Worm (Caenorhabditis elegans): ENCODE measurements around the gene Y6E2A.7.

The Y6E2A.7 gene

DNA sequence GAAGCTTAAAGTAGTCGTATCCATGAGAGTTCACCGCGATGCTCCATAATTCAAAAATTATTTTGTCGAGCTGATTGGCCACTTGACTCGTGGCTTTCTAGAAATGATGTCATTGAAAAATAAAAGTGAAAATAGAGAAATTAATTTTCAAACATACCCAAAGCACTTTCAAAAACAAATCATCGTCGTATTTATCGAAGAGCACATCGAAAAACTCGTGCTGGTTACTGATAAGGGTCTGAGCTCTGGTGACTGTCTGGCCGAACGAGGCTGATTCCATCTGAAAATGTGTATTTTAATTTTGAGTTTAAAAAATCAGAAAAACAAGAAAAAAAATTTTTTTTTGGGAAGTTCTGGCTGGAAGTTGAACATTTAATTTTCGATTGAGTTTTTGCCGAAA is 7.3 kb upstream of the Y6E2A.7 start:
- TF ChIP-seq dmd-9 (GFP tag; IDR thresholded peaks at IDR 0.05) (no peak), zip-2 (tag; optimal IDR thresholded peaks at IDR 0.05) (no peak), fos-1 (tag; optimal IDR thresholded peaks at IDR 0.05) (no peak), pqm-1 (tag; optimal IDR thresholded peaks at IDR 0.05) (no peak), lim-7 (GFP tag; IDR thresholded peaks at IDR 0.05) (no peak), ceh-20 (GFP tag; IDR thresholded peaks at IDR 0.05) (no peak), lin-13 (GFP tag; optimal IDR thresholded peaks at IDR 0.05) (no peak), nhr-41 (GFP tag; IDR thresholded peaks at IDR 0.05) (no peak), zfp-3 (GFP tag; conservative IDR thresholded peaks at IDR 0.05) (no peak), dve-1 (tag; optimal IDR thresholded peaks at IDR 0.05; ENCODE audit: insufficient read depth) (peak; percentile 66), nhr-76 (tag; optimal IDR thresholded peaks at IDR 0.05) (no peak), hlh-30 (tag; optimal IDR thresholded peaks at IDR 0.05; ENCODE audit: insufficient read depth) (peak; percentile 39), php-3 (GFP tag; IDR thresholded peaks at IDR 0.05) (no peak), T20F7.1 (GFP tag; optimal IDR thresholded peaks at IDR 0.05) (no peak), saeg-2 (GFP tag; IDR thresholded peaks at IDR 0.05) (no peak), F10B5.3 (tag; optimal IDR thresholded peaks at IDR 0.05) (no peak), mep-1 (tag; optimal IDR thresholded peaks at IDR 0.05) (no peak), daf-16 (GFP tag; optimal IDR thresholded peaks at IDR 0.05) (no peak), daf-16 (tag; optimal IDR thresholded peaks at IDR 0.05) (peak; percentile 84), ZK546.5 (tag; optimal IDR thresholded peaks at IDR 0.05) (no peak), lin-39 (tag; optimal IDR thresholded peaks at IDR 0.05) (no peak), ceh-82 (tag; optimal IDR thresholded peaks at IDR 0.05) (no peak), dpl-1 (GFP tag; optimal IDR thresholded peaks at IDR 0.05) (no peak), Y5F2A.4 (GFP tag; optimal IDR thresholded peaks at IDR 0.05) (no peak), Y75B8A.6 (GFP tag; IDR thresholded peaks at IDR 0.05) (no peak)

DNA sequence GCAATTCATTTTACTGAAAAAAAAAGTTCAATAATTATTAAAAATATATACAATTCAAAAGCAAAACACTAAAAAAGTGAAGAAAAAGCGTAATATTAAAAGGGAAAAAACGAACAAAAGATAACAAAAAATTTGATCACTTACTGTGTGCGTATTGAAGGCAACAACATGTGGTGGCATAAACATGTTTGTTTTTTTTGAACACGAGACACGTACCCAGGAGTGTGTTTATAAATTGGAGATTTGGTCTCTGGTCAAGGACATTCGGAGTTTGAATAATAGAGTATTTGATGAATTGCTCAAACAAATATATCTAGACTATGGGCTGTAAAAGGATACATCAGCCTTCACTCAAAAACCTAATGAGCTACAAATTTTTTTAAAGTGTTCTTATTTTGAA is 4.0 kb upstream of the Y6E2A.7 start:
- TF ChIP-seq nhr-11 (tag; optimal IDR thresholded peaks at IDR 0.05), result no peak
- TF ChIP-seq nhr-25 (tag; optimal IDR thresholded peaks at IDR 0.05; ENCODE audit: borderline replicate concordance, insufficient read depth), result no peak
- no peak for TF ChIP-seq zfp-2 (tag; optimal IDR thresholded peaks at IDR 0.05)
- no peak for TF ChIP-seq nhr-111 (GFP tag; optimal IDR thresholded peaks at IDR 0.05)
- peak in 1 of 2 experiments; percentile 11 for TF ChIP-seq mdl-1 (tag; optimal IDR thresholded peaks at IDR 0.05)
- TF ChIP-seq ceh-62 (tag; optimal IDR thresholded peaks at IDR 0.05), result no peak
- no peak for TF ChIP-seq madf-9 (GFP tag; conservative IDR thresholded peaks at IDR 0.05)
- TF ChIP-seq zip-2 (tag; optimal IDR thresholded peaks at IDR 0.05), result no peak
- TF ChIP-seq Y48G9A.11 (GFP tag; IDR thresholded peaks at IDR 0.05), result no peak
- TF ChIP-seq madf-5 (GFP tag; IDR thresholded peaks at IDR 0.05), result no peak
- TF ChIP-seq hmg-1.1 (GFP tag; IDR thresholded peaks at IDR 0.05), result no peak
- TF ChIP-seq lin-29 (GFP tag; IDR thresholded peaks at IDR 0.05), result no peak
- TF ChIP-seq F44E2.7 (GFP tag; IDR thresholded peaks at IDR 0.05), result no peak
- TF ChIP-seq daf-16 (GFP tag; optimal IDR thresholded peaks at IDR 0.05), result peak in 1 of 2 experiments; percentile 83
- TF ChIP-seq daf-16 (tag; optimal IDR thresholded peaks at IDR 0.05), result peak; percentile 94
- TF ChIP-seq dve-1 (tag; optimal IDR thresholded peaks at IDR 0.05; ENCODE audit: insufficient read depth), result peak; percentile 27
- TF ChIP-seq lin-15B (tag; optimal IDR thresholded peaks at IDR 0.05), result no peak
- TF ChIP-seq unc-62 (GFP tag; optimal IDR thresholded peaks at IDR 0.05 in 1 of 2), result peak in 1 of 2 experiments; percentile 54
- TF ChIP-seq unc-62 (tag; optimal IDR thresholded peaks at IDR 0.05), result no peak

DNA sequence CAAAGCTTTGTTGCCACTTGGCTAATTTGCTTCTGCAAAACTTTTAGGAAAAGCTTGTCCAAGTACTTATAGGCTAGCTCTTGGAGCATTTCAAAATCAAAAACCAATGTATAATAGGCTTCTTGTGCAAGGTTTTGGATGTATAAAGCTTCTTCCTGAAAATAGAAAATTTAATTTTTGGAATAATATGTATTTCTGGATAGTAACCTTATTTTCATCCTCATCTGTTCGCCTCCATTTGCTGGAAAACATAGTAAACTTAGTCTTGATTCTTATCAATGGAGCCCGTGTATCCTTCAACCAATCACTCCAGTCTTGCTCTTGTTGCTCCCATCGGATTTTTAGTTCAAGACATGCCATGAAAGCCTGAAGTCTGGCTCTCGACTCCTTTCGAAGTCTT is 3.0 kb upstream of the Y6E2A.7 start, which contains the start of gene Y6E2A.4:
Y6E2A.4 (minus strand) TSS at position 101 of the 400 bp plus-strand sequence.
- TF ChIP-seq F26F4.8 (GFP tag; conservative IDR thresholded peaks at IDR 0.05) (no peak), Y5F2A.4 (GFP tag; optimal IDR thresholded peaks at IDR 0.05) (no peak), lin-13 (GFP tag; optimal IDR thresholded peaks at IDR 0.05) (no peak), dmd-6 (GFP tag; IDR thresholded peaks at IDR 0.05) (no peak), dpl-1 (GFP tag; optimal IDR thresholded peaks at IDR 0.05) (no peak), ceh-82 (tag; optimal IDR thresholded peaks at IDR 0.05) (no peak), dmd-8 (GFP tag; IDR thresholded peaks at IDR 0.05) (no peak), madf-9 (GFP tag; conservative IDR thresholded peaks at IDR 0.05) (no peak)

All from whole organism, L4 larva.